Fruit fly (Drosophila melanogaster) whole organism, embryonic: ENCODE data around the gene Trim9.

Experiments used
- Adf1 ChIP-seq: fragments of 200-800 bp; sonication (Bioruptor generic); IDR thresholded peaks from 2 replicates; pipeline ENCODE4 v1.3.6; 2022; ENCODE audit warnings: missing biosample characterization, missing genetic modification characterization
- BEAF-32 ChIP-seq: fragments of 200-800 bp; sonication (Bioruptor generic); optimal IDR thresholded peaks from 3 replicates; lab custom pipeline; 2017; ENCODE audit warnings: missing biosample characterization, missing genetic modification characterization, mild to moderate bottlenecking, moderate library complexity, missing genetic modification reagents
- Bdp1 ChIP-seq: fragments of 200-800 bp; sonication (Bioruptor generic); optimal IDR thresholded peaks from 3 replicates; lab custom pipeline; 2016; ENCODE audit warnings: missing biosample characterization, missing genetic modification characterization
- CG15514 ChIP-seq: fragments of 200-800 bp; sonication (Bioruptor generic); optimal IDR thresholded peaks from 3 replicates; lab custom pipeline; 2017; ENCODE audit warnings: missing biosample characterization, missing genetic modification characterization, mild to moderate bottlenecking, moderate library complexity, missing genetic modification reagents
- CG15696 ChIP-seq: fragments of 200-800 bp; sonication (Bioruptor generic); optimal IDR thresholded peaks from 2 replicates; lab custom pipeline; 2019; ENCODE audit warnings: missing biosample characterization, mild to moderate bottlenecking, missing genetic modification characterization, moderate library complexity
- CG1603 ChIP-seq: fragments of 200-800 bp; sonication (Bioruptor generic); optimal IDR thresholded peaks from 2 replicates; lab custom pipeline; 2019; ENCODE audit warnings: missing biosample characterization, mild to moderate bottlenecking, missing genetic modification characterization, moderate library complexity
- CG17328 ChIP-seq: fragments of 200-800 bp; sonication (Bioruptor generic); IDR thresholded peaks from 2 replicates; pipeline ENCODE4 v1.3.6; 2022; ENCODE audit warnings: missing biosample characterization, missing genetic modification characterization
- CG17359 ChIP-seq: fragments of 200-800 bp; sonication (Bioruptor generic); optimal IDR thresholded peaks from 3 replicates; lab custom pipeline; 2018; ENCODE audit warnings: missing biosample characterization, mild to moderate bottlenecking, missing genetic modification characterization, moderate library complexity
- CG1792 ChIP-seq: fragments of 200-800 bp; sonication (Bioruptor generic); optimal IDR thresholded peaks from 2 replicates; lab custom pipeline; 2016; ENCODE audit warnings: missing biosample characterization, missing genetic modification characterization
- CG18011 ChIP-seq: fragments of 200-800 bp; sonication (Bioruptor generic); optimal IDR thresholded peaks from 2 replicates; lab custom pipeline; 2017; ENCODE audit warnings: missing biosample characterization, missing genetic modification characterization, mild to moderate bottlenecking, moderate library complexity, missing genotype
- CG2116 ChIP-seq: fragments of 200-800 bp; sonication (Bioruptor generic); optimal IDR thresholded peaks from 3 replicates; lab custom pipeline; 2018; ENCODE audit warnings: missing biosample characterization, mild to moderate bottlenecking, missing genetic modification characterization
- CG2202 ChIP-seq: fragments of 200-800 bp; sonication (Bioruptor generic); optimal IDR thresholded peaks from 2 replicates; lab custom pipeline; 2018; ENCODE audit warnings: missing biosample characterization, mild to moderate bottlenecking, missing genetic modification characterization
- CG2712 ChIP-seq: fragments of 200-800 bp; optimal IDR thresholded peaks from 3 replicates; lab custom pipeline; 2019; ENCODE audit warnings: missing biosample characterization, mild to moderate bottlenecking, missing genetic modification characterization, moderate library complexity
- CG2875 ChIP-seq: fragments of 200-800 bp; sonication (Bioruptor generic); optimal IDR thresholded peaks from 2 replicates; lab custom pipeline; 2017; ENCODE audit warnings: missing biosample characterization, mild to moderate bottlenecking, missing genetic modification characterization, missing genetic modification reagents
- CG31388 ChIP-seq: fragments of 200-800 bp; sonication (Bioruptor generic); optimal IDR thresholded peaks from 2 replicates; lab custom pipeline; 2016; ENCODE audit warnings: missing biosample characterization, missing genetic modification characterization
- CG31441 ChIP-seq: fragments of 200-800 bp; sonication (Bioruptor generic); IDR thresholded peaks from 2 replicates; pipeline ENCODE4 v1.3.6; 2022; ENCODE audit warnings: missing biosample characterization, missing genetic modification characterization
- CG32532 ChIP-seq: fragments of 200-800 bp; sonication (Bioruptor generic); IDR thresholded peaks from 2 replicates; pipeline ENCODE4 v1.3.6; 2022; ENCODE audit warnings: missing biosample characterization, missing genetic modification characterization
- CG33213 ChIP-seq: fragments of 200-800 bp; sonication (Bioruptor generic); optimal IDR thresholded peaks from 3 replicates; lab custom pipeline; 2016; ENCODE audit warnings: missing biosample characterization, missing genetic modification characterization
- CG3407 ChIP-seq: fragments of 200-800 bp; sonication (Bioruptor generic); optimal IDR thresholded peaks from 2 replicates; lab custom pipeline; 2018; ENCODE audit warnings: missing biosample characterization, mild to moderate bottlenecking, missing genetic modification characterization
- CG34422 ChIP-seq: fragments of 200-800 bp; sonication (Bioruptor generic); IDR thresholded peaks from 3 replicates; pipeline ENCODE4 v1.3.6; 2022; ENCODE audit warnings: missing biosample characterization, missing genetic modification characterization
- CG3995 ChIP-seq: fragments of 200-800 bp; sonication (Bioruptor generic); optimal IDR thresholded peaks from 3 replicates; lab custom pipeline; 2016; ENCODE audit warnings: missing biosample characterization, missing genetic modification characterization
- CG5180 ChIP-seq: fragments of 200-800 bp; sonication (Bioruptor generic); optimal IDR thresholded peaks from 3 replicates; lab custom pipeline; 2017; ENCODE audit warnings: missing biosample characterization, missing genetic modification characterization, mild to moderate bottlenecking, moderate library complexity, missing genetic modification reagents
- CG6175 ChIP-seq: fragments of 200-800 bp; sonication (Bioruptor generic); IDR thresholded peaks from 3 replicates; pipeline ENCODE4 v1.3.6; 2022; ENCODE audit warnings: missing biosample characterization, missing genetic modification characterization
- CG7928 ChIP-seq: fragments of 200-800 bp; sonication (Bioruptor generic); optimal IDR thresholded peaks from 2 replicates; lab custom pipeline; 2017; ENCODE audit warnings: missing biosample characterization, mild to moderate bottlenecking, missing genetic modification characterization
- CG8388 ChIP-seq: fragments of 200-800 bp; sonication (Bioruptor generic); optimal IDR thresholded peaks from 2 replicates; lab custom pipeline; 2019; ENCODE audit warnings: missing biosample characterization, mild to moderate bottlenecking, missing genetic modification characterization, moderate library complexity
- CG9727 ChIP-seq: fragments of 200-800 bp; sonication (Bioruptor generic); optimal IDR thresholded peaks from 3 replicates; lab custom pipeline; 2017; ENCODE audit warnings: missing biosample characterization, mild to moderate bottlenecking, missing genetic modification characterization
- Fer1 ChIP-seq: fragments of 200-800 bp; sonication (Bioruptor generic); optimal IDR thresholded peaks from 2 replicates; lab custom pipeline; 2017; ENCODE audit warnings: missing biosample characterization, mild to moderate bottlenecking, missing genetic modification characterization
- Hr3 ChIP-seq: fragments of 200-800 bp; sonication (Bioruptor generic); optimal IDR thresholded peaks from 3 replicates; lab custom pipeline; 2016; ENCODE audit warnings: missing biosample characterization, missing genetic modification characterization
- Hr78 ChIP-seq, 2 experiments: fragments of 200-800 bp in 1 of 2; fragments of >200 bp in 1 of 2; sonication (Bioruptor generic) in 1 of 2; optimal IDR thresholded peaks; 2 replicates each; lab custom pipeline; 2017 to 2019; ENCODE audit warnings: missing biosample characterization in 2 of 2, missing genetic modification characterization in 2 of 2, mild to moderate bottlenecking in 1 of 2, moderate library complexity in 1 of 2
- Lim3 ChIP-seq: fragments of 200-800 bp; sonication (Bioruptor generic); IDR thresholded peaks from 2 replicates; pipeline ENCODE4 v1.3.6; 2022; ENCODE audit warnings: missing biosample characterization, missing genetic modification characterization
- Oli ChIP-seq: fragments of 200-800 bp; sonication (Bioruptor generic); optimal IDR thresholded peaks from 2 replicates; lab custom pipeline; 2018; ENCODE audit warnings: missing biosample characterization, mild to moderate bottlenecking, missing genetic modification characterization, moderate library complexity
- Pdp1 ChIP-seq, 2 experiments: fragments of 200-800 bp; sonication (Bioruptor generic); optimal IDR thresholded peaks; 3 replicates each; lab custom pipeline; 2016; ENCODE audit warnings: missing biosample characterization in 2 of 2, missing genetic modification characterization in 2 of 2, mild to moderate bottlenecking in 1 of 2, moderate library complexity in 1 of 2
- Sox100B ChIP-seq: fragments of 200-800 bp; sonication (Bioruptor generic); optimal IDR thresholded peaks from 3 replicates; lab custom pipeline; 2018; ENCODE audit warnings: missing biosample characterization, mild to moderate bottlenecking, missing genetic modification characterization
- Spps ChIP-seq: fragments of 200-800 bp; sonication (Bioruptor generic); optimal IDR thresholded peaks from 2 replicates; lab custom pipeline; 2018; ENCODE audit warnings: missing biosample characterization, mild to moderate bottlenecking, missing genetic modification characterization
- Xrp1 ChIP-seq: fragments of 200-800 bp; sonication (Bioruptor generic); IDR thresholded peaks from 2 replicates; pipeline ENCODE4 v1.3.6; 2022; ENCODE audit warnings: missing biosample characterization, missing genetic modification characterization
- az2 ChIP-seq: fragments of 200-800 bp; sonication (Bioruptor generic); optimal IDR thresholded peaks from 3 replicates; lab custom pipeline; 2016; ENCODE audit warnings: missing biosample characterization, missing genetic modification characterization
- bab2 ChIP-seq: fragments of 200-800 bp; sonication (Bioruptor generic); optimal IDR thresholded peaks from 2 replicates; lab custom pipeline; 2016; ENCODE audit warnings: missing biosample characterization, missing genetic modification characterization
- bsh ChIP-seq, 2 experiments: fragments of 200-800 bp; sonication (Bioruptor generic); optimal IDR thresholded peaks; 2 replicates each; lab custom pipeline; 2017 to 2018; ENCODE audit warnings: mild to moderate bottlenecking in 2 of 2, missing biosample characterization in 2 of 2, missing genetic modification characterization in 2 of 2, moderate library complexity in 1 of 2
- btn ChIP-seq: fragments of 200-800 bp; sonication (Bioruptor generic); optimal IDR thresholded peaks from 2 replicates; lab custom pipeline; 2016; ENCODE audit warnings: missing biosample characterization, missing genetic modification characterization
- dysf ChIP-seq: fragments of 200-800 bp; sonication (Bioruptor generic); IDR thresholded peaks from 3 replicates; pipeline ENCODE4 v1.3.6; 2022; ENCODE audit warnings: missing biosample characterization, missing genetic modification characterization
- esg ChIP-seq: fragments of 200-800 bp; sonication (Bioruptor generic); conservative IDR thresholded peaks from 2 replicates; pipeline ENCODE4 v1.3.6; 2022; ENCODE audit warnings: missing biosample characterization, missing genetic modification characterization
- gsb-n ChIP-seq: fragments of 200-800 bp; sonication (Bioruptor generic); optimal IDR thresholded peaks from 3 replicates; lab custom pipeline; 2018; ENCODE audit warnings: missing biosample characterization, mild to moderate bottlenecking, missing genetic modification characterization
- hth ChIP-seq: fragments of >200 bp; optimal IDR thresholded peaks from 2 replicates; lab custom pipeline; 2017; ENCODE audit warnings: inconsistent platforms
- inv ChIP-seq: fragments of 200-800 bp; sonication (Bioruptor generic); IDR thresholded peaks from 2 replicates; pipeline ENCODE4 v1.3.6; 2022; ENCODE audit warnings: missing biosample characterization, missing genetic modification characterization; ENCODE audit not compliant: partially characterized antibody
- lilli ChIP-seq: fragments of 200-800 bp; sonication (Bioruptor generic); optimal IDR thresholded peaks from 3 replicates; lab custom pipeline; 2016; ENCODE audit warnings: missing biosample characterization, missing genetic modification characterization
- lola ChIP-seq, 3 experiments: fragments of >200 bp in 2 of 3; fragments of 200-800 bp in 1 of 3; sonication (Bioruptor generic) in 1 of 3; optimal IDR thresholded peaks; 2 replicates each; lab custom pipeline; 2017 to 2019; ENCODE audit warnings: missing biosample characterization in 3 of 3, missing genetic modification characterization in 3 of 3, mild to moderate bottlenecking in 1 of 3, moderate library complexity in 1 of 3
- sd ChIP-seq: fragments of 200-800 bp; sonication (Bioruptor generic); optimal IDR thresholded peaks from 3 replicates; lab custom pipeline; 2018; ENCODE audit warnings: missing biosample characterization, mild to moderate bottlenecking, missing genetic modification characterization, moderate library complexity
- sim ChIP-seq: fragments of 200-800 bp; sonication (Bioruptor generic); IDR thresholded peaks from 2 replicates; pipeline ENCODE4 v1.3.6; 2022; ENCODE audit warnings: missing biosample characterization, missing genetic modification characterization
- trem ChIP-seq: fragments of 200-800 bp; optimal IDR thresholded peaks from 3 replicates; lab custom pipeline; 2019; ENCODE audit warnings: missing biosample characterization, mild to moderate bottlenecking, missing genetic modification characterization, moderate library complexity

The Trim9 gene

DNA sequence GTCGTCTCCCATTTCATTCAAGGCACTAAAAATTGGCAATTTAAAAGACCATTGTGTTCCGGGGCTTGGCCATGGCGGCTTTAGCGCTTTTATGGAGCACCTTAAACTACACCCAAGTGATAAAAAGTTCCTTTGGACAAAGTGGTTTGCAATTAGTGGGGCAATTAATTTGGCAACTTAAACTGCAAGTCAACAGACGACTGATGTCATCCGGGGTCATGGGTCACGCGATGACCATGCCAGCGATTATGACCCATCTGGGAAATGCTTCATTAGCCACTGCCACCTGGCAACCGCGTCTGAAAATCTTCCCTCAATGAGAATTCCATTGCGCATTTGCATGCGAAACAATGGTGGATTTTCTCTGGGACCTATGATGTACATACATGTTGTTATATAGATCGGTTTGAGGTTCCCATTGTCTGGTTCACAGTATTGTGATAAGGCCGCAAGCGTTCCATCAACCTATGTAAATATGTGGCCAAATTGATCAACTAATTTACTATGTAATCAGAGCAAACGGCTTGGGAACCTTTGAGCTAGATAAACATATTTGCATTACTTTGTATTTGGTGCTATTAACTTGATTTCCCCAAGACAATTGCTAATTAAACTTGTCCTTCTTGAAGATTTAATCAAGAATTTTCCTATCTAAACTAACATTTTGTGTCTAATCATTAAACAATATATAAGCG is 47.4 kb upstream of the Trim9 start (continued):
- TF ChIP-seq CG5180 (GFP tag; lab: Kevin White, UChicago) (no peak), CG6175 (GFP tag; lab: Robert Waterston, UW) (no peak), CG2712 (tag; lab: Kevin White, UChicago) (peak; percentile 6), hth (lab: Kevin White, UChicago) (no peak), BEAF-32 (GFP tag; lab: Kevin White, UChicago) (no peak), CG33213 (GFP tag; lab: Kevin White, UChicago) (peak; percentile 1), Sox100B (GFP tag; lab: Kevin White, UChicago) (no peak), CG1792 (peak; percentile 14), inv (GFP tag; lab: Robert Waterston, UW) (no peak), Pdp1 (GFP tag; optimal IDR thresholded peaks at IDR 0.05; lab: Kevin White, UChicago) (peak in 1 of 2 experiments; percentile 18), CG2116 (GFP tag; lab: Kevin White, UChicago) (no peak), CG17359 (tag; lab: Kevin White, UChicago) (peak; percentile 20), bsh (GFP tag; optimal IDR thresholded peaks at IDR 0.05; lab: Kevin White, UChicago) (peak in 1 of 2 experiments; percentile 63), CG34422 (GFP tag; lab: Robert Waterston, UW) (no peak), CG31441 (no peak), CG32532 (GFP tag; lab: Robert Waterston, UW) (no peak), CG1603 (tag; lab: Kevin White, UChicago) (peak; percentile 63), Bdp1 (no peak), CG31388 (GFP tag; lab: Kevin White, UChicago) (no peak), Xrp1 (GFP tag; lab: Robert Waterston, UW) (peak; percentile 62), CG7928 (no peak), Fer1 (GFP tag; lab: Kevin White, UChicago) (no peak), Lim3 (GFP tag; lab: Robert Waterston, UW) (no peak), Adf1 (GFP tag; lab: Robert Waterston, UW) (no peak), esg (GFP tag; lab: Robert Waterston, UW) (no peak), CG9727 (GFP tag; lab: Kevin White, UChicago) (peak; percentile 23), Hr3 (GFP tag; lab: Kevin White, UChicago) (no peak), CG15514 (no peak), Oli (tag; lab: Kevin White, UChicago) (no peak), CG18011 (no peak), lilli (GFP tag; lab: Kevin White, UChicago) (no peak), sd (no peak), btn (GFP tag; lab: Kevin White, UChicago) (no peak), bab2 (GFP tag; lab: Kevin White, UChicago) (peak; percentile 52), CG17328 (GFP tag; lab: Robert Waterston, UW) (peak; percentile 15; the same call in 1 of the 2 replicates), CG15696 (tag; lab: Kevin White, UChicago) (peak; percentile 7), az2 (no peak), CG3995 (GFP tag; lab: Kevin White, UChicago) (no peak), Spps (peak; percentile 29), gsb-n (tag; lab: Kevin White, UChicago) (peak; percentile 36), dysf (peak; percentile 20; the same call in 1 of the 3 replicates), sim (GFP tag; lab: Robert Waterston, UW) (no peak), CG8388 (no peak), CG2875 (GFP tag; lab: Kevin White, UChicago) (peak; percentile 48), trem (tag; lab: Kevin White, UChicago) (no peak), CG3407 (peak; percentile 63), Hr78 (GFP tag; optimal IDR thresholded peaks at IDR 0.05; lab: Kevin White, UChicago) (peak in 1 of 2 experiments; percentile 18), lola (GFP tag; optimal IDR thresholded peaks at IDR 0.05; lab: Kevin White, UChicago) (no peak), CG2202 (tag; lab: Kevin White, UChicago) (peak; percentile 22)
